Fruit fly (Drosophila melanogaster): ENCODE data around the gene her.

The her gene

DNA sequence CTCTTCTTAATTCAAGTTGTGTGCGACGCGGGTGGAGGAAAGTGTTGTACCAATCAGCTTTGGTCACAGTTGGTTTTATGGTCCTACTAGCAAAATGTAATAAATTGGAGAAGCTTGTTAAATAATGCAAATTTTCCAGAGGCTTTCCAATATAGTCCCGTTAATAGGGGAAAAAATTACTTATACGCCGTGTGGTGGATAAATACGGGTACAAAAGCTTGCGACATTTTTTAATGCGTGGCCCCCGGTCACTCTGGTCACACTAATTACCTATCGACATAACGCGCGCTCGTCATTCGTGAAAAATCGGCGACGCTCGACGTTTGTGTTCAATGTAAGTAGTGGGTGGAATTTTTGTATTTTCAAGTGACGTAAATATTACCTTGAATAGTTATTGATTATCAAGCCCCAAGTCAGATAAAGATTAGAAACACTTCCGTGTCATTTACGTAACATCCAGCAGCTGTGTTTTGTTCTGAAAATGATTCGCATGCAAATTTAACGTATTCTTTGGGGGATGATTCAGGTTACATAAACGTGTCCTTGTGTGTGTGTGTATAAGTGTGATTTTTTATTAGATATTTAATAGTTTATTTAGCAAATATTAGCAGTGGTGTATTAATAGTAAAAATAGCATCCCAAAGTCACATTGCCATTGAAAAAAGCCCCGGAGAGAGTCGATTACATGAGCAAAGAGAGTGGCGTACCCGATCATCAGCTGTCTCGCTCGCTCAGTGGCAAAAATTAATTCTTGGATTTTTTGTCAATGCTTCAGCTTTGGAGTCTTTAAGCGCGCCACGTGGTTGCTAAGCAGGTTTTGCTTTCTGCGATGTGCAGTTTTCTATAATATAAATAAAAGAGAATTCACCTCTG is 42.9 kb downstream of the her start, which contains the start of gene Cyt-c-p:
Gene Cyt-c-p (plus strand): TSS at position 290 of the 873 bp plus-strand sequence.
- TF ChIP-seq Pif1B (GFP tag; optimal IDR thresholded peaks at IDR 0.05) (no peak), Ets98B (GFP tag; IDR thresholded peaks at IDR 0.05) (no peak), rn (GFP tag; IDR thresholded peaks at IDR 0.05) (no peak), CG15710 (tag; optimal IDR thresholded peaks at IDR 0.05) (no peak), CG8301 (tag; optimal IDR thresholded peaks at IDR 0.05) (no peak), CG32121 (GFP tag; IDR thresholded peaks at IDR 0.05) (no peak), gl (tag; optimal IDR thresholded peaks at IDR 0.05) (no peak), EcR (GFP tag; optimal IDR thresholded peaks at IDR 0.05) (no peak), fd96Ca (GFP tag; IDR thresholded peaks at IDR 0.05) (no peak), CG12605 (GFP tag; IDR thresholded peaks at IDR 0.05) (no peak), CG9948 (tag; optimal IDR thresholded peaks at IDR 0.05) (no peak), CG34367 (tag; optimal IDR thresholded peaks at IDR 0.05) (no peak), Snoo (tag; optimal IDR thresholded peaks at IDR 0.05) (no peak), CG4496 (GFP tag; IDR thresholded peaks at IDR 0.05) (no peak), CG8159 (tag; optimal IDR thresholded peaks at IDR 0.05) (no peak), CG13204 (GFP tag; optimal IDR thresholded peaks at IDR 0.05) (no peak), CG17806 (tag; optimal IDR thresholded peaks at IDR 0.05) (no peak), CG14655 (GFP tag; optimal IDR thresholded peaks at IDR 0.05) (no peak), CG10348 (GFP tag; IDR thresholded peaks at IDR 0.05) (no peak), D1 (tag; optimal IDR thresholded peaks at IDR 0.05) (no peak)

DNA sequence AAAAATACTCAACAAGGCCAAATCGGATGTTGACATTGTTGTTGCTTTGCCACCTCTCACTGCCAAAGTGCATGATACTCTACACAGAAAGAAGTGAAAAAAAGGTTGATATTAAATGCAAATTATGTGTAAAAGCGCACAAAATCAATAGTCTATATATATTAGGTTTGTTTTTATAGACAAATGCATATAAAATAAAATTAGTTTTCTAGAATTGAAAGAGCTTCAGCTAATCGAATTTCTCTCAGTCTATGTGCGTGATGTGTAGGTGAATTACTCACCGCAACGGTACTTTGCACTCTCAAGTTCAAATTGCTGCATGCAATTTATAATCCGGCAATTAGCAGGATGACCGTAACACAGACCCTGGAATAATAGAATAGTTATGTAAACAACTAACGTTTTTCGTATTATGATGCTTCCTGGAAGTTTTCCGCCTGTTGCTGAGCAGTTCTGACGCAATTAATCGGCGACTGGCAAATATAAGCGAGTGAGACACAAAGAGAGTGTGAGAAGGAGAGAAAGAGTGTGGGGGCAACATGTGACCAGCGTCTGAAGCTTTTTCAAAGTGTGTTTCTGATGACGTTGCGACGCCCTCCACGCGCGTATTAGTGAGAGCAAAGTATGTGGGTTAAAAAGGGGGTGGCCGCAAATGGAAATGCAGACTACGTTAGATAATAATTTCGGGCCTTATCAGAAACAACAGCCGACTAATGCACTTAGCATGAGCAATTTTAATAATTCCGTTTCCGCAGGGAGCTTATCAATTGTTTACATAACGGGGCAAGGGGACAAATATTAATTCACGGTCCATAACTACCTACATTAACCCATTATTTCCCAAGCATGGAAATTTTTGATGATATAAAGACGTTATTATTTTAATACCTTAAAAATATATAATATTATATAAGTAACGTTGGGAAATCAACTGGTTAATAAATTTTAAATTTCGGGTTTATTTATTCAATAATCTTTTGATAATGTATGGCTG is 44.0 kb downstream of the her start:
- peak; percentile 89 for TF ChIP-seq CG34367 (tag; optimal IDR thresholded peaks at IDR 0.05)
- TF ChIP-seq CG15710 (tag; optimal IDR thresholded peaks at IDR 0.05): peak; percentile 90
- peak; percentile 93 for TF ChIP-seq CG8301 (tag; optimal IDR thresholded peaks at IDR 0.05)
- peak; percentile 84 for TF ChIP-seq fd96Ca (GFP tag; IDR thresholded peaks at IDR 0.05)
- TF ChIP-seq CG8159 (tag; optimal IDR thresholded peaks at IDR 0.05): peak; percentile 96
- TF ChIP-seq Pif1A (GFP tag; optimal IDR thresholded peaks at IDR 0.05): peak; percentile 96
- TF ChIP-seq CG4496 (GFP tag; IDR thresholded peaks at IDR 0.05): peak; percentile 98
- TF ChIP-seq rn (GFP tag; IDR thresholded peaks at IDR 0.05): peak; percentile 94
- peak; percentile 96 for TF ChIP-seq Ets98B (GFP tag; IDR thresholded peaks at IDR 0.05)
- TF ChIP-seq CG9948 (tag; optimal IDR thresholded peaks at IDR 0.05): peak; percentile 94
- peak; percentile 87 for TF ChIP-seq Snoo (tag; optimal IDR thresholded peaks at IDR 0.05)
- TF ChIP-seq CG14655 (GFP tag; optimal IDR thresholded peaks at IDR 0.05): peak; percentile 94
- TF ChIP-seq D1 (tag; optimal IDR thresholded peaks at IDR 0.05): peak; percentile 69
- TF ChIP-seq CG10348 (GFP tag; IDR thresholded peaks at IDR 0.05): peak; percentile 79
- peak; percentile 92 for TF ChIP-seq CG12605 (GFP tag; IDR thresholded peaks at IDR 0.05)
- TF ChIP-seq EcR (GFP tag; optimal IDR thresholded peaks at IDR 0.05): peak; percentile 84
- peak; percentile 83 for TF ChIP-seq gl (tag; optimal IDR thresholded peaks at IDR 0.05)
- TF ChIP-seq CG13204 (GFP tag; optimal IDR thresholded peaks at IDR 0.05): no peak
- peak; percentile 93 for TF ChIP-seq Pif1B (GFP tag; optimal IDR thresholded peaks at IDR 0.05)
- peak; percentile 96 for TF ChIP-seq CG17806 (tag; optimal IDR thresholded peaks at IDR 0.05)
- TF ChIP-seq CG32121 (GFP tag; IDR thresholded peaks at IDR 0.05): peak; percentile 97

DNA sequence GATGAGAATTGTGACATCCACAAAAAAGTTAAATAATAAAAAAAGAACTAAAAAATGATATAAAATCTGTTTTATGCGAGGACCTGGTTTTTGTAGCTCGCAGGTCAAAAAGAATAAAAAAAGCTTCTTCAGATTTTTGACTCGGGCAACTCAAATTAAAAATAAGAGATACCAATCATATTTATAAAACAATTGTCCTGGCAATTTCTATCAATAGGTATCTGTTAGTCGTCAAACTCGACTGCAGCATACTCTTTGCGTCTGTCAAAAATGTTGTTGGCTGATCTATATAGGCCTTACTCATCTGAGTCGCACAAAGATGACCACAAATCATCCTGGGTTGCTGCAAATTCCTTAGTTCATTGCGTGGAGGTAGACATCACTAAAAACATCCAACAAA is 45.6 kb downstream of the her start:
- no peak for TF ChIP-seq Pif1B (GFP tag; optimal IDR thresholded peaks at IDR 0.05)
- TF ChIP-seq EcR (GFP tag; optimal IDR thresholded peaks at IDR 0.05): no peak
- no peak for TF ChIP-seq CG10348 (GFP tag; IDR thresholded peaks at IDR 0.05)

DNA sequence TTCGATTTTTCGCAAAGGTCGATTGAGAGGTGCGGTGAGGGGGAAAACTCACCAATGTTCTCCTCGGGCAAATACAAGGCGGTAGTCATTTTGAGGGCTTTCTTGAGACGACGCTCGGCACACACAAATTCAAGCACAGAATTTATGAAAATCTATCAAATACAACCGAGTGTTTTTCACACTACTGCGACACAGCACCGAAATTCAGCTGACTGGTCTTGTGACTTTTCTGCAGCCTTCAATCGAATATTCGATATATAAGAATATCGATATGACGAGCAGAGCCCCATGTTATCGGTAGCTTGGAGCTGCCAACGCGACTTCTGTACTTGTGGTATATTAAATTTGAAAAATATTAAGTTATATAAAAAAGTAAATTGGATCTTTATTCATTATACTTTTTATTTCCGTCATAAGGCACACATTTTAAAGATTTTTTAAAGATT is 50.6 kb downstream of the her start, which contains the start of gene VhaSFD:
Gene VhaSFD (minus strand): TSS at position 249 of the 446 bp plus-strand sequence.
- TF ChIP-seq CG32121 (GFP tag; IDR thresholded peaks at IDR 0.05): 0 out of 2 replicates have a peak, but pooled peaks have one; percentile 38
- TF ChIP-seq D1 (tag; optimal IDR thresholded peaks at IDR 0.05): no peak
- 0 out of 3 replicates have a peak, but pooled peaks have one; percentile 33 for TF ChIP-seq CG4496 (GFP tag; IDR thresholded peaks at IDR 0.05)
- no peak for TF ChIP-seq Pif1B (GFP tag; optimal IDR thresholded peaks at IDR 0.05)
- TF ChIP-seq Snoo (tag; optimal IDR thresholded peaks at IDR 0.05): peak; percentile 26
- TF ChIP-seq CG8301 (tag; optimal IDR thresholded peaks at IDR 0.05): no peak
- peak; percentile 6 for TF ChIP-seq gl (tag; optimal IDR thresholded peaks at IDR 0.05)
